Fruit fly (Drosophila melanogaster): ENCODE results near the gene Syt1.

dm6 chr2L:2799909-2800478, at the start of gene Syt1:
- TF ChIP-seq psq (optimal IDR thresholded peaks at IDR 0.05) (no peak), Myc (optimal IDR thresholded peaks at IDR 0.05) (no peak), insv (optimal IDR thresholded peaks at IDR 0.05) (no peak)
